Worm (Caenorhabditis elegans): ENCODE results near the gene T23G4.2.

The T23G4.2 gene

ce11 chrIV:13700847-13701246 lies 11.5 kb upstream of the T23G4.2 start:
- TF ChIP-seq hlh-26 (GFP tag; conservative IDR thresholded peaks at IDR 0.05) = no peak
- TF ChIP-seq aptf-3 (GFP tag; IDR thresholded peaks at IDR 0.05) = no peak
- TF ChIP-seq mel-28 (tag; optimal IDR thresholded peaks at IDR 0.05; ENCODE audit: borderline replicate concordance) = no peak
- no peak for TF ChIP-seq snpc-4 (GFP tag; optimal IDR thresholded peaks at IDR 0.05)
- peak in 1 of 4 experiments; percentile 56 for TF ChIP-seq snpc-4 (tag; optimal IDR thresholded peaks at IDR 0.05)
- TF ChIP-seq ceh-91 (GFP tag; IDR thresholded peaks at IDR 0.05) = no peak

ce11 chrIV:13699384-13699788 lies 10.0 kb upstream of the T23G4.2 start:
- TF ChIP-seq unc-62 (GFP tag; optimal IDR thresholded peaks at IDR 0.05) (peak; percentile 28), K12H6.12 (tag; optimal IDR thresholded peaks at IDR 0.05) (peak; percentile 15), D2030.7 (GFP tag; IDR thresholded peaks at IDR 0.05) (no peak)

- TF ChIP-seq dpff-1 (tag; optimal IDR thresholded peaks at IDR 0.05) = no peak
Observed at ce11 chrIV:13698603-13699002, 9.2 kb upstream of the T23G4.2 start, which contains the start of gene T23G4.127. Gene T23G4.127, minus strand, starts transcription at chrIV:13698703.

ce11 chrIV:13696900-13697299 lies 7.5 kb upstream of the T23G4.2 start:
- no peak for TF ChIP-seq F49E8.2 (tag; optimal IDR thresholded peaks at IDR 0.05; ENCODE audit: insufficient read depth)
- no peak for TF ChIP-seq snpc-4 (GFP tag; optimal IDR thresholded peaks at IDR 0.05)
- no peak for TF ChIP-seq snpc-4 (tag; optimal IDR thresholded peaks at IDR 0.05)
- no peak for TF ChIP-seq lsy-27 (tag; optimal IDR thresholded peaks at IDR 0.05; ENCODE audit: borderline replicate concordance, insufficient read depth)
- TF ChIP-seq lin-26 (GFP tag; IDR thresholded peaks at IDR 0.05) = no peak
- no peak for TF ChIP-seq ztf-25 (GFP tag; IDR thresholded peaks at IDR 0.05)
- TF ChIP-seq mcd-1 (GFP tag; IDR thresholded peaks at IDR 0.05) = no peak
- TF ChIP-seq dpl-1 (GFP tag; optimal IDR thresholded peaks at IDR 0.05) = no peak

DNA sequence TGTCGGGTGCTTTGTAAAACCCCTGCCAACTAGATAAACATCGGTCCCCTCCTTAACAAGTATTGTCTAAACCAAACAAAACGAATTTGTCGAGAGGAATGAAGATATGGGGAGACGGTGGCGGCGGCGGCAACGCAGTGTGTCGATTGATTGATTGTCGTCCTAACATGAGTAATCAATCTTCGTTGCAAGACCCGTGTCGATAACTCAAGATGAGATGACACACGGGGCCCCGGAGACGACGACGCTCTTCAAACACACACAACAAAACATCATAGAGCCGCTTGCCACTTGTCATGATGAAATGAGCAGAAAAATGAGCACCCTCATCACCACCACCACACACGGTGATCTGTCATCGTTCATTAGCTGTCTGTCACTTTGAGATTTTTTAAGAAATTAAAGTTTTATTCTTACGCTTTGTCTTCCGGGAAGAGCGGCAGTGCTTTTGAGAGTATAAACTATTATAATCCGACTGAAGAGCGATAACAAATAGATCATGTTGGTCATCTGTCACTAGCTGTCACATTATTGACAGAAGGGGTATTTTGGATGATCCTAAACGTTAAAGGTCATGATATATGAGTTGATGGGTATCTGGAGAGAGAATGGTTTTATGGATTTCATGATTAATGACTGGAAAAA lies 6.5 kb upstream of the T23G4.2 start:
- TF ChIP-seq C17E4.6 (GFP tag; IDR thresholded peaks at IDR 0.05) = no peak
- no peak for TF ChIP-seq snpc-4 (GFP tag; optimal IDR thresholded peaks at IDR 0.05)
- TF ChIP-seq snpc-4 (tag; optimal IDR thresholded peaks at IDR 0.05) = peak in 1 of 4 experiments; percentile 8

ce11 chrIV:13695302-13695701 lies 5.9 kb upstream of the T23G4.2 start:
- no peak for TF ChIP-seq snpc-3.4 (tag; optimal IDR thresholded peaks at IDR 0.05)
- TF ChIP-seq nfya-2 (GFP tag; IDR thresholded peaks at IDR 0.05) = no peak
- TF ChIP-seq rcor-1 (GFP tag; IDR thresholded peaks at IDR 0.05) = no peak
- no peak for TF ChIP-seq repo-1 (tag; optimal IDR thresholded peaks at IDR 0.05)
- TF ChIP-seq ztf-25 (GFP tag; IDR thresholded peaks at IDR 0.05) = no peak
- TF ChIP-seq F22D6.2 (tag; optimal IDR thresholded peaks at IDR 0.05) = no peak
- TF ChIP-seq snpc-4 (GFP tag; optimal IDR thresholded peaks at IDR 0.05) = no peak
- TF ChIP-seq snpc-4 (tag; optimal IDR thresholded peaks at IDR 0.05) = peak in 2 of 4 experiments; percentile 54 to 67
- TF ChIP-seq zfh-2 (GFP tag; conservative IDR thresholded peaks at IDR 0.05) = no peak
- TF ChIP-seq ztf-26 (tag; optimal IDR thresholded peaks at IDR 0.05) = no peak

ce11 chrIV:13694600-13694999 lies 5.2 kb upstream of the T23G4.2 start:
- TF ChIP-seq ekl-4 (GFP tag; IDR thresholded peaks at IDR 0.05) (no peak), ceh-79 (tag; optimal IDR thresholded peaks at IDR 0.05) (no peak), mxl-1 (tag; optimal IDR thresholded peaks at IDR 0.05) (no peak), Y95B8A.8 (GFP tag; IDR thresholded peaks at IDR 0.05) (no peak), hmg-20 (GFP tag; IDR thresholded peaks at IDR 0.05) (no peak), cebp-2 (GFP tag; IDR thresholded peaks at IDR 0.05) (0 out of 2 replicates have a peak, but pooled peaks have one; percentile 12)

Data from whole organism, young adult.